Fruit fly (Drosophila melanogaster) whole organism, pupa: Measurements from ENCODE around the gene CG12728.

Source experiments
- CG12605 ChIP-seq: fragments of 200-800 bp; sonication (Bioruptor generic); IDR thresholded peaks from 2 replicates; pipeline ENCODE4 v1.3.6; 2022; ENCODE audit warnings: missing biosample characterization, missing genetic modification characterization
- CG32121 ChIP-seq: fragments of 200-800 bp; sonication (Bioruptor generic); IDR thresholded peaks from 2 replicates; pipeline ENCODE4 v1.3.6; 2022; ENCODE audit warnings: missing biosample characterization, missing genetic modification characterization
- CG34367 ChIP-seq: fragments of 200-800 bp; sonication (Bioruptor generic); optimal IDR thresholded peaks from 2 replicates; lab custom pipeline; 2018; ENCODE audit warnings: missing biosample characterization, mild to moderate bottlenecking, missing genetic modification characterization
- CG8159 ChIP-seq: fragments of 200-800 bp; sonication (Bioruptor generic); optimal IDR thresholded peaks from 3 replicates; lab custom pipeline; 2018; ENCODE audit warnings: missing biosample characterization, mild to moderate bottlenecking, missing genetic modification characterization, moderate library complexity
- Pif1A ChIP-seq: fragments of 200-800 bp; sonication (Bioruptor generic); optimal IDR thresholded peaks from 3 replicates; lab custom pipeline; 2016; ENCODE audit warnings: missing biosample characterization, missing genetic modification characterization
- Snoo ChIP-seq: fragments of 200-800 bp; sonication (Bioruptor generic); optimal IDR thresholded peaks from 3 replicates; lab custom pipeline; 2017; ENCODE audit warnings: missing biosample characterization, mild to moderate bottlenecking, missing genetic modification characterization, inconsistent platforms
- gl ChIP-seq: fragments of 200-800 bp; sonication (Bioruptor generic); optimal IDR thresholded peaks from 2 replicates; lab custom pipeline; 2018; ENCODE audit warnings: missing biosample characterization, mild to moderate bottlenecking, missing genetic modification characterization
- rn ChIP-seq: fragments of 200-800 bp; sonication (Bioruptor generic); IDR thresholded peaks from 2 replicates; pipeline ENCODE4 v1.3.6; 2022; ENCODE audit warnings: missing biosample characterization, missing genetic modification characterization

DNA sequence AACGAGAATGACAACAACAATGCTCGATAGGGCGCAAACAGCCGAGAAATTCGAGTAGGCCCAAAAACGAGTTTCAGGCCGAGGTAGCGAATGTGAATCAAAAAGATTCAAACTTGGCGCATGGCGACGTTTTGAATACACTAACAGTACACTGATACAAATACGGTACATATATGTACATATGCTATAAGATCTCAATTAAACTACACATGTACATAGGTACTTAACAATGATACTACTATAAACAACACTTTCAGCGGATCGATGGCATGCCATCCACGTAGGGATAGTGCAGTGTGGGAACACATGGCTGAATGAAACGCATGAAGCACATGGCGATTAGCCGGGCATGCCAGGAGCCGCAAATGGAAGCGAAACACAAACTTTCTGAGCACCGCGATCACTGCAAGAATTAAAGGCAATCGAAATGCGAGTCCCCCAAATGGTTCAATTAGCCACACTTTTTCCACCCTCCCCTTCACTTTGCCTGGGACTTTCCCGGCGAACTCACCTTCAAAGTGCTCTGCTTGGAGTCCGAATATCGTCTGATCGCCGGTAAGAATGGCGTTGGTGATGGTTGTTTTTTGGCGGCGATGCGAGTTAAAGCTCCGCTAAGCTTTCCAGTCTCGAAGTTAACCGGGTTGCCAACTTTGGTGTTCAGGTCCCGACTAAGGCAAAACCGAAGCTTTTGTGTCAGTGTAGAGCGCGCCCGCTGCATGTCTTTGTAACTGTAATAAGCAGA lies 26.5 kb upstream of the CG12728 start:
- TF ChIP-seq Snoo (tag; lab: Kevin White, UChicago) (no peak), gl (tag; lab: Kevin White, UChicago) (no peak), CG34367 (tag; lab: Kevin White, UChicago) (peak; percentile 5), Pif1A (GFP tag; lab: Kevin White, UChicago) (no peak), CG12605 (GFP tag; lab: Robert Waterston, UW) (no peak), rn (GFP tag; lab: Robert Waterston, UW) (no peak), CG32121 (0 out of 2 replicates have a peak, but pooled peaks have one; percentile 7), CG8159 (tag; lab: Kevin White, UChicago) (peak; percentile 2)
